Fruit fly (Drosophila melanogaster): ENCODE results near the gene Ire1.

Ire1 gene

dm6 chr3R:19891363-19891762 lies 30.3 kb upstream of the Ire1 start:
- TF ChIP-seq CG12768 (GFP tag; optimal IDR thresholded peaks at IDR 0.05) (peak; percentile 12), ovo (GFP tag; optimal IDR thresholded peaks at IDR 0.05) (no peak), bab1 (GFP tag; optimal IDR thresholded peaks at IDR 0.05) (no peak), CG5204 (GFP tag; optimal IDR thresholded peaks at IDR 0.05) (no peak), CG7045 (GFP tag; optimal IDR thresholded peaks at IDR 0.05) (no peak), cnc (optimal IDR thresholded peaks at IDR 0.05) (no peak)

DNA sequence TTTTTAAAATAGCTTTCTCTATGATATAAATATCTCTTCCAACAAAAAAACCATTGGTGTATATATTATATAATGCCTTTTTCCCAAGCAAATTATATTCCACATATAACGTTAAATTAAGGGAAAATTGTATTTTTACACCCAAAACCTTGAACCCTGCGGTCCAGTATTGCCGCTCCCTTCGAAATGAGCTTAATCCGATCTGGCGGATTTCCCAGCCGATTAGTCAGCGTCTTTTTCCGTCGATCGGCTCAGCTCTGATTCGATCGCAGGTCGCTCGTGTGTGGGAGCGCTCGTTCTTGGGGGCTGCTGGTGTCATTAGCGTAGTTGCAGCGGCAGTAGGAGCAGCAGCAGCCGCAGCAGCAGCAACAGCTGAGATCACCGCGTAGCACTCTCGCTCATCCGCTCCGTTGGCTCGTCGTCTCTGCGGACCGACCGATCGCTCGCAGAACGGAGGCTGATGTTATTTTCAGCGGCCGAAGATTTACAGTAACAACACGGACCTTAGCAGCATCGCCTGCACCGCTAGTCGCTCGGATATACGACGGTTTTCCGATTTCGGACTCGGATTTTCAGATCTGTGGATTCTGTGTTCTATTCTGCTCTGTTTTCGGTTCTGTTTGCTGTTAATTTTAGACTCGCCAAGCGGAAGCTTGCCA lies 29.4 kb upstream of the Ire1 start, which contains the start of gene CG4733:
Gene CG4733, plus strand, starts transcription at position 350 of the 659 bp plus-strand sequence.
- TF ChIP-seq cic (GFP tag; optimal IDR thresholded peaks at IDR 0.05) (no peak), CG7101 (tag; optimal IDR thresholded peaks at IDR 0.05) (peak; percentile 30), pad (GFP tag; optimal IDR thresholded peaks at IDR 0.05) (peak; percentile 2), tj (GFP tag; optimal IDR thresholded peaks at IDR 0.05) (peak; percentile 7), CG1620 (GFP tag; optimal IDR thresholded peaks at IDR 0.05) (no peak), ovo (GFP tag; optimal IDR thresholded peaks at IDR 0.05) (peak; percentile 33), toe (GFP tag; optimal IDR thresholded peaks at IDR 0.05) (peak; percentile 20), CG5204 (GFP tag; optimal IDR thresholded peaks at IDR 0.05) (peak; percentile 55)

DNA sequence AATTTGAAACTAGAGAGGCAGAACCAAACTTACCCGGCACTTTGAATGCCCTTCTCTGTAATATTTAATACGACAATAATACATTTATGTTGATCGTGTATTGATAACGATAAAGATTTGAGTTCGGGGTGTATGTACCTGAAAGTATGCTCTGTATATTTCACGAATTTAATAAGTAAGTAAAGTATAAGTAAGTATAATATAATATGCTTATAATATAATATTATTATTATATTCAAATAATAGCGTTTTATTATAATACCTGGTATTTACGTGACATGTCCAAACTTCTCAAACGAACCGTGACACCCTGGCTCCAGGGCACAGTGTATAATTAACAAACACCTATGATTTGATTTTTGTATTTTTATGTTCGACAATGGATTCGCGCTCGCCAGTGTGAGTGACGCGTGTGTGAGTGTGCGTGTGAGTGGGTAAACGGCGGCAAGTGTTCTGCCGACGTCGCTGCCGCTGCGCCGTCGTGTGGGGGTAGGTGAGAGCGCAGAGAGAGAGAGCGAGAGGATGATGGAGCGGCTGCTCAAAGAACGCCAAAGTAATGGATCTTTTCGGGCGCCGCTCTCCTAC lies 28.6 kb upstream of the Ire1 start:
- no peak for TF ChIP-seq ovo (GFP tag; optimal IDR thresholded peaks at IDR 0.05)
- no peak for TF ChIP-seq kay (GFP tag; ENCODE audit: borderline replicate concordance)
- no peak for TF ChIP-seq CG7045 (GFP tag; optimal IDR thresholded peaks at IDR 0.05)
- peak; percentile 12 for TF ChIP-seq CG12768 (GFP tag; optimal IDR thresholded peaks at IDR 0.05)
- TF ChIP-seq CG7101 (tag; optimal IDR thresholded peaks at IDR 0.05): peak; percentile 8
- TF ChIP-seq CG11617 (GFP tag; optimal IDR thresholded peaks at IDR 0.05): no peak
- TF ChIP-seq Clk (GFP tag; optimal IDR thresholded peaks at IDR 0.05): no peak
- TF ChIP-seq CG33017 (tag; optimal IDR thresholded peaks at IDR 0.05): peak; percentile 15
- no peak for TF ChIP-seq bab1 (GFP tag; optimal IDR thresholded peaks at IDR 0.05)
- TF ChIP-seq CG5204 (GFP tag; optimal IDR thresholded peaks at IDR 0.05): no peak
- no peak for TF ChIP-seq pad (GFP tag; optimal IDR thresholded peaks at IDR 0.05)
- no peak for TF ChIP-seq cnc (optimal IDR thresholded peaks at IDR 0.05)
- TF ChIP-seq Hr96 (GFP tag; optimal IDR thresholded peaks at IDR 0.05): no peak
- TF ChIP-seq cic (GFP tag; optimal IDR thresholded peaks at IDR 0.05): no peak
- TF ChIP-seq CG1620 (GFP tag; optimal IDR thresholded peaks at IDR 0.05): no peak
- TF ChIP-seq Crg-1 (GFP tag; optimal IDR thresholded peaks at IDR 0.05): no peak
- no peak for TF ChIP-seq Mnt (GFP tag; optimal IDR thresholded peaks at IDR 0.05)
- no peak for TF ChIP-seq tj (GFP tag; optimal IDR thresholded peaks at IDR 0.05)
- TF ChIP-seq toe (GFP tag; optimal IDR thresholded peaks at IDR 0.05): no peak
- peak; percentile 52 for TF ChIP-seq CG14711 (tag; optimal IDR thresholded peaks at IDR 0.05)

DNA sequence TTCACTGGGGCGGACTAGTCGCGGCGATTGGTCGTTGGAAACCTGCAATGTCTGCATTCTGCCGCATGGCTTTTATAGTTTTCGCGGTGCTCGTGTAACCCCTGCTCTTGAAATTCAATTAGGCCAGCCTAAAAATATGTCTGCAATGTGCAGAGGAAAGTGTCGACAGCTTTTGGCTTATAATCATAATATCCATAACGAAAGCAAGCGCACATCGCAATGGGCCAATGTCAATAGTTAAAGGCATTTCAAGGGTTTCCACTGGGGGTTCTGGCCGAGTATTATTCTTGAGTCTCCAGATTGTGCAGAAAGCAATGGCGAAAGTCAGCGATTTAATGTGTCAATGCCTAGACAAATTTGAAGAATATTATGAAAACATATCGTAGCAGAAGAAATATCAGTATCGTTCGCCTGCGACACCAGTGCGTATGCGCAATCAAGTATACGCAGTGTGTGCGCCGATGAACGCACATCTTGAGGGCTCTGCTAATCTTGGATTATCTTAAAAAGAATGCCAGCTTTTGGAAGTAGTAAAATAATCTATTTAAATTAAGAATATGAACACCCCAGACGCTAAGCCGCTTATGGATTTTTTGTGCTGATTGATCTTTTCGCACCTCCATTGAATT lies 27.2 kb upstream of the Ire1 start, which contains the start of gene ninaE:
Gene ninaE, minus strand, starts transcription at position 51 of the 629 bp plus-strand sequence.
- TF ChIP-seq CG33017 (tag; optimal IDR thresholded peaks at IDR 0.05) (no peak), CG11617 (GFP tag; optimal IDR thresholded peaks at IDR 0.05) (no peak), pad (GFP tag; optimal IDR thresholded peaks at IDR 0.05) (no peak), CG7101 (tag; optimal IDR thresholded peaks at IDR 0.05) (no peak), toe (GFP tag; optimal IDR thresholded peaks at IDR 0.05) (no peak), Mnt (GFP tag; optimal IDR thresholded peaks at IDR 0.05) (no peak), cnc (optimal IDR thresholded peaks at IDR 0.05) (no peak), ovo (GFP tag; optimal IDR thresholded peaks at IDR 0.05) (no peak), tj (GFP tag; optimal IDR thresholded peaks at IDR 0.05) (no peak), Hr96 (GFP tag; optimal IDR thresholded peaks at IDR 0.05) (no peak), Clk (GFP tag; optimal IDR thresholded peaks at IDR 0.05) (no peak), Crg-1 (GFP tag; optimal IDR thresholded peaks at IDR 0.05) (no peak), bab1 (GFP tag; optimal IDR thresholded peaks at IDR 0.05) (no peak), CG5204 (GFP tag; optimal IDR thresholded peaks at IDR 0.05) (no peak), cic (GFP tag; optimal IDR thresholded peaks at IDR 0.05) (no peak), CG1620 (GFP tag; optimal IDR thresholded peaks at IDR 0.05) (no peak), kay (GFP tag; ENCODE audit: borderline replicate concordance) (no peak)

dm6 chr3R:19880431-19880939 lies 19.4 kb upstream of the Ire1 start:
- peak; percentile 18 for TF ChIP-seq CG1620 (GFP tag; optimal IDR thresholded peaks at IDR 0.05)
- no peak for TF ChIP-seq Clk (GFP tag; optimal IDR thresholded peaks at IDR 0.05)
- no peak for TF ChIP-seq CG5204 (GFP tag; optimal IDR thresholded peaks at IDR 0.05)
- peak; percentile 66 for TF ChIP-seq CG7101 (tag; optimal IDR thresholded peaks at IDR 0.05)
- no peak for TF ChIP-seq kay (GFP tag; ENCODE audit: borderline replicate concordance)
- no peak for TF ChIP-seq cic (GFP tag; optimal IDR thresholded peaks at IDR 0.05)
- no peak for TF ChIP-seq cnc (optimal IDR thresholded peaks at IDR 0.05)
- TF ChIP-seq CG7045 (GFP tag; optimal IDR thresholded peaks at IDR 0.05): no peak
- peak; percentile 61 for TF ChIP-seq Mnt (GFP tag; optimal IDR thresholded peaks at IDR 0.05)
- TF ChIP-seq CG11617 (GFP tag; optimal IDR thresholded peaks at IDR 0.05): peak; percentile 62
- TF ChIP-seq pad (GFP tag; optimal IDR thresholded peaks at IDR 0.05): peak; percentile 52
- peak; percentile 74 for TF ChIP-seq bab1 (GFP tag; optimal IDR thresholded peaks at IDR 0.05)
- TF ChIP-seq Crg-1 (GFP tag; optimal IDR thresholded peaks at IDR 0.05): peak; percentile 26
- TF ChIP-seq tj (GFP tag; optimal IDR thresholded peaks at IDR 0.05): peak; percentile 11
- peak; percentile 52 for TF ChIP-seq CG12768 (GFP tag; optimal IDR thresholded peaks at IDR 0.05)
- TF ChIP-seq Hr96 (GFP tag; optimal IDR thresholded peaks at IDR 0.05): peak; percentile 37
- TF ChIP-seq ovo (GFP tag; optimal IDR thresholded peaks at IDR 0.05): no peak
- peak; percentile 35 for TF ChIP-seq CG14711 (tag; optimal IDR thresholded peaks at IDR 0.05)
- TF ChIP-seq CG33017 (tag; optimal IDR thresholded peaks at IDR 0.05): peak; percentile 59
- TF ChIP-seq toe (GFP tag; optimal IDR thresholded peaks at IDR 0.05): no peak

All from whole organism, adult.